Worm (Caenorhabditis elegans) whole organism, late embryonic: Measurements from ENCODE around the gene C46F11.6.

Experiments used
- C08G9.2 ChIP-seq: sonication (generic microtip); optimal IDR thresholded peaks from 2 replicates; lab custom pipeline; 2016; ENCODE audit warnings: mild to moderate bottlenecking, missing genetic modification characterization, moderate library complexity, missing compliant biosample characterization
- F13H6.1 ChIP-seq: sonication (generic microtip); optimal IDR thresholded peaks from 2 replicates; lab custom pipeline; 2016; ENCODE audit warnings: missing genetic modification characterization, missing compliant biosample characterization
- K02D7.2 ChIP-seq: sonication (generic microtip); optimal IDR thresholded peaks from 2 replicates; lab custom pipeline; 2017; ENCODE audit warnings: mild to moderate bottlenecking, missing genetic modification characterization, missing compliant biosample characterization
- K09A11.1 ChIP-seq: sonication (generic microtip); optimal IDR thresholded peaks from 2 replicates; lab custom pipeline; 2017; ENCODE audit warnings: antibody characterized with exemption, mild to moderate bottlenecking, missing genetic modification characterization, missing compliant biosample characterization; ENCODE audit not compliant: insufficient read depth
- T23F11.4 ChIP-seq: fragments of 200-800 bp; sonication (Bioruptor generic); optimal IDR thresholded peaks from 2 replicates; lab custom pipeline; 2018; ENCODE audit warnings: mild to moderate bottlenecking, missing genetic modification characterization, missing compliant biosample characterization
- Y22D7AL.16 ChIP-seq: sonication (generic microtip); optimal IDR thresholded peaks from 2 replicates; lab custom pipeline; 2016; ENCODE audit warnings: missing genetic modification characterization, missing compliant biosample characterization
- ceh-14 ChIP-seq: sonication (generic microtip); optimal IDR thresholded peaks from 2 replicates; lab custom pipeline; 2016; ENCODE audit warnings: missing genotype, missing genetic modification characterization, missing compliant biosample characterization
- ceh-18 ChIP-seq: sonication (generic microtip); optimal IDR thresholded peaks from 2 replicates; lab custom pipeline; 2016; ENCODE audit warnings: missing genetic modification characterization, missing compliant biosample characterization
- ceh-22 ChIP-seq: sonication (generic microtip); optimal IDR thresholded peaks from 2 replicates; lab custom pipeline; 2017; ENCODE audit warnings: missing biosample characterization, missing genetic modification characterization
- ceh-24 ChIP-seq: sonication (generic microtip); optimal IDR thresholded peaks from 2 replicates; lab custom pipeline; 2016; ENCODE audit warnings: mild to moderate bottlenecking, missing genetic modification characterization, missing compliant biosample characterization
- ceh-31 ChIP-seq: sonication (generic microtip); optimal IDR thresholded peaks from 2 replicates; lab custom pipeline; 2016; ENCODE audit warnings: missing genetic modification characterization, missing compliant biosample characterization
- ceh-34 ChIP-seq: sonication (generic microtip); optimal IDR thresholded peaks from 2 replicates; lab custom pipeline; 2016; ENCODE audit warnings: mild to moderate bottlenecking, missing genetic modification characterization, missing compliant biosample characterization
- ceh-45 ChIP-seq: fragments of 200-800 bp; sonication (Bioruptor generic); IDR thresholded peaks from 2 replicates; pipeline ENCODE4 v1.3.6; 2022; ENCODE audit warnings: missing genetic modification reagents, missing genetic modification characterization, missing compliant biosample characterization
- ceh-48 ChIP-seq: sonication (generic microtip); optimal IDR thresholded peaks from 2 replicates; lab custom pipeline; 2016; ENCODE audit warnings: missing genetic modification characterization, inconsistent platforms, missing compliant biosample characterization
- ceh-9 ChIP-seq: sonication (generic microtip); optimal IDR thresholded peaks from 2 replicates; lab custom pipeline; 2016; ENCODE audit warnings: mild to moderate bottlenecking, missing genetic modification characterization, inconsistent platforms, missing compliant biosample characterization
- che-1 ChIP-seq: sonication (generic microtip); optimal IDR thresholded peaks from 2 replicates; lab custom pipeline; 2016; ENCODE audit warnings: mild to moderate bottlenecking, missing genetic modification characterization, missing compliant biosample characterization
- dmd-4 ChIP-seq: sonication (generic microtip); optimal IDR thresholded peaks from 2 replicates; lab custom pipeline; 2016; ENCODE audit warnings: borderline replicate concordance, missing genetic modification characterization, missing compliant biosample characterization
- dve-1 ChIP-seq: sonication (generic microtip); optimal IDR thresholded peaks from 2 replicates; lab custom pipeline; 2017; ENCODE audit warnings: antibody characterized with exemption, mild to moderate bottlenecking, missing genetic modification characterization, missing compliant biosample characterization
- elt-2 ChIP-seq: sonication (generic microtip); optimal IDR thresholded peaks from 2 replicates; lab custom pipeline; 2016; ENCODE audit warnings: missing genetic modification reagents, missing genetic modification characterization, missing compliant biosample characterization
- elt-4 ChIP-seq: sonication (generic microtip); optimal IDR thresholded peaks from 2 replicates; lab custom pipeline; 2016; ENCODE audit warnings: missing genetic modification characterization, missing compliant biosample characterization
- ets-4 ChIP-seq: sonication (generic microtip); optimal IDR thresholded peaks from 2 replicates; lab custom pipeline; 2016; ENCODE audit warnings: missing genetic modification characterization, missing compliant biosample characterization
- fax-1 ChIP-seq: sonication (generic microtip); optimal IDR thresholded peaks from 2 replicates; lab custom pipeline; 2016; ENCODE audit warnings: missing genotype, missing genetic modification characterization, missing compliant biosample characterization
- fkh-6 ChIP-seq: sonication (generic microtip); optimal IDR thresholded peaks from 2 replicates; lab custom pipeline; 2016; ENCODE audit warnings: missing genetic modification characterization, missing compliant biosample characterization
- gmeb-2 ChIP-seq: sonication (generic microtip); optimal IDR thresholded peaks from 2 replicates; lab custom pipeline; 2016; ENCODE audit warnings: missing genetic modification characterization, inconsistent platforms, missing compliant biosample characterization
- hlh-13 ChIP-seq: fragments of 200-800 bp; sonication (Bioruptor generic); optimal IDR thresholded peaks from 2 replicates; lab custom pipeline; 2018; ENCODE audit warnings: mild to moderate bottlenecking, missing genetic modification characterization, missing compliant biosample characterization
- hlh-6 ChIP-seq: sonication (generic microtip); optimal IDR thresholded peaks from 2 replicates; lab custom pipeline; 2016; ENCODE audit warnings: missing genotype, missing genetic modification characterization, missing compliant biosample characterization
- hlh-8 ChIP-seq: sonication (generic microtip); optimal IDR thresholded peaks from 2 replicates; lab custom pipeline; 2016; ENCODE audit warnings: missing genotype, missing genetic modification characterization, missing compliant biosample characterization
- lim-6 ChIP-seq: sonication (generic microtip); optimal IDR thresholded peaks from 2 replicates; lab custom pipeline; 2016; ENCODE audit warnings: missing genetic modification characterization, missing compliant biosample characterization
- lin-11 ChIP-seq: fragments of 200-800 bp; sonication (Bioruptor generic); optimal IDR thresholded peaks from 2 replicates; lab custom pipeline; 2018; ENCODE audit warnings: mild to moderate bottlenecking, missing genetic modification characterization, missing compliant biosample characterization
- madf-2 ChIP-seq: sonication (generic microtip); optimal IDR thresholded peaks from 2 replicates; lab custom pipeline; 2017; ENCODE audit warnings: missing genetic modification characterization, missing compliant biosample characterization
- nfya-1 ChIP-seq: sonication (generic microtip); optimal IDR thresholded peaks from 2 replicates; lab custom pipeline; 2017; ENCODE audit warnings: missing genetic modification characterization, mild to moderate bottlenecking, missing compliant biosample characterization, antibody characterized with exemption, moderate library complexity
- pag-3 ChIP-seq: sonication (generic microtip); optimal IDR thresholded peaks from 2 replicates; lab custom pipeline; 2016; ENCODE audit warnings: missing compliant biosample characterization, missing genetic modification characterization, borderline replicate concordance
- pax-1 ChIP-seq: fragments of 150-350 bp; optimal IDR thresholded peaks from 2 replicates; lab custom pipeline; 2014; ENCODE audit warnings: missing biosample characterization, missing genetic modification characterization
- pha-4 ChIP-seq: fragments of 150-350 bp; optimal IDR thresholded peaks from 2 replicates; lab custom pipeline; 2018; ENCODE audit warnings: missing biosample characterization, missing genetic modification reagents, missing genetic modification characterization
- pros-1 ChIP-seq: fragments of 150-350 bp; optimal IDR thresholded peaks from 2 replicates; lab custom pipeline; 2014; ENCODE audit warnings: missing biosample characterization, missing genetic modification reagents, missing genetic modification characterization
- syd-9 ChIP-seq: sonication (generic microtip); optimal IDR thresholded peaks from 2 replicates; lab custom pipeline; 2016; ENCODE audit warnings: mild to moderate bottlenecking, missing genetic modification characterization, moderate library complexity, missing compliant biosample characterization
- tbx-2 ChIP-seq: sonication (generic microtip); optimal IDR thresholded peaks from 2 replicates; lab custom pipeline; 2016; ENCODE audit warnings: missing genetic modification characterization, missing compliant biosample characterization
- tbx-7 ChIP-seq: sonication (generic microtip); optimal IDR thresholded peaks from 2 replicates; lab custom pipeline; 2016; ENCODE audit warnings: missing genotype, missing genetic modification characterization, missing compliant biosample characterization
- ttx-3 ChIP-seq: sonication (generic microtip); optimal IDR thresholded peaks from 2 replicates; lab custom pipeline; 2016; ENCODE audit warnings: missing genetic modification reagents, missing genetic modification characterization, missing compliant biosample characterization
- unc-3 ChIP-seq, 2 experiments: fragments of 200-800 bp in 1 of 2; sonication (Bioruptor generic) in 1 of 2; sonication (generic microtip) in 1 of 2; conservative IDR thresholded peaks in 1 of 2; optimal IDR thresholded peaks in 1 of 2; 2 replicates each; pipeline versions ENCODE4 v1.3.6 to Lab custom; 2016 to 2022; ENCODE audit warnings: missing compliant biosample characterization in 2 of 2, missing genetic modification characterization in 2 of 2, missing genetic modification reagents in 1 of 2
- unc-42 ChIP-seq: sonication (generic microtip); optimal IDR thresholded peaks from 2 replicates; lab custom pipeline; 2016; ENCODE audit warnings: missing genotype, missing genetic modification characterization, missing compliant biosample characterization
- unc-55 ChIP-seq: sonication (generic microtip); optimal IDR thresholded peaks from 2 replicates; lab custom pipeline; 2017; ENCODE audit warnings: missing biosample characterization, missing genetic modification reagents, missing genetic modification characterization
- unc-86 ChIP-seq: sonication (generic microtip); optimal IDR thresholded peaks from 2 replicates; lab custom pipeline; 2016; ENCODE audit warnings: missing genetic modification characterization, missing compliant biosample characterization
- zip-5 ChIP-seq: sonication (generic microtip); optimal IDR thresholded peaks from 2 replicates; lab custom pipeline; 2016; ENCODE audit warnings: missing genetic modification characterization, missing compliant biosample characterization

Gene C46F11.6

DNA sequence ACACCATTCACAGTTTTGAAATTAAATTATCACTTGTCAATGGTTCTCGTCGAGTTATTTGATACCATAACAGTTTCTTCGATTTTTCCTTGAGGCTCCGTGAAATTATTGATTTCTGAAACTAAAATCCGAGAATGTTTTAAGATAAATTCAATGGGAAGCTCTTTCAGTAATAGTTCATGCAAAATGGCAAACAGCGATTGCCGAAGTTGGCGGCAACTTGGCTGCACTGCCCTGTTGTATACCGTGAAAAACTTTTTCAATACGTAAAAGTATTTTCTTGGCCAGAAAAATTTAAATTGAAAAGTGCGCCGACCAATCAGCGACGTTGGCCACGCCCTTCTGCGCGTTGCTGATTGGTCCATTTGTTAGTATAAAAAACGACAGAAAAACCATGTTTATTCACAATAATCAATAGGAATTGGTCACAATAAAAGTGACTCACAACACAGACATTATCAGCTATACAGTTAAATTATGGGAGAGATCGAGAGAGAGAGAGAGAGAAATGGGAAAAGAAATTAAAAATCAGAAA, 12.7 kb upstream of the C46F11.6 start:
- TF ChIP-seq syd-9 (tag; lab: Kevin White, UChicago) (no peak), unc-55 (no peak), nfya-1 (peak; percentile 89), madf-2 (tag; lab: Kevin White, UChicago) (no peak)

ce11 chrIII:3681351-3681938, 11.2 kb upstream of the C46F11.6 start:
- TF ChIP-seq ceh-22 (tag; lab: Kevin White, UChicago) (no peak), ceh-31 (tag; lab: Kevin White, UChicago) (peak; percentile 10)
- TF ChIP-seq, all 69 proteins: peak for 1

DNA sequence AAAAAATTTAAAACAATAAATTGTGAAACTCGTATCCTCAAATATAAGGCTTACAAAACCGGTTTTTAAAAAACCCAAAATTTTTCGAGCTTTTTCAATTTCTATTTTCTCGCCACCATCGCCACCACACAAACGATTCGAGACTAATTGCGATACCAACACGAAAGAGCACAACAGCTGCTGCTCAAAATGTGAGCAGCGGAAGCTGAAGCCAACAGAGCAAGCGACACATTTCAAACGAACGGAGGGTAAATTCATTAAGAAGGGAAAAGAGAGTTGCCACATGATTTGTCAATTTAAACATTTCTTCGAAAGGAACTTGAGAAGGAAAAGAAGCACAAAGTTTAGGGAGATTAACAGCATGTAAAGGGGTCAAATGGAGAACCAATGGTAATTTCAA, 8.8 kb upstream of the C46F11.6 start:
- TF ChIP-seq fax-1 (no peak), unc-55 (peak; percentile 0), unc-42 (tag; lab: Kevin White, UChicago) (peak; percentile 49), unc-86 (tag; lab: Kevin White, UChicago) (no peak), hlh-6 (tag; lab: Kevin White, UChicago) (no peak), che-1 (tag; lab: Kevin White, UChicago) (no peak), pag-3 (tag; lab: Kevin White, UChicago) (no peak), syd-9 (tag; lab: Kevin White, UChicago) (no peak), elt-2 (tag; lab: Kevin White, UChicago) (no peak)

DNA sequence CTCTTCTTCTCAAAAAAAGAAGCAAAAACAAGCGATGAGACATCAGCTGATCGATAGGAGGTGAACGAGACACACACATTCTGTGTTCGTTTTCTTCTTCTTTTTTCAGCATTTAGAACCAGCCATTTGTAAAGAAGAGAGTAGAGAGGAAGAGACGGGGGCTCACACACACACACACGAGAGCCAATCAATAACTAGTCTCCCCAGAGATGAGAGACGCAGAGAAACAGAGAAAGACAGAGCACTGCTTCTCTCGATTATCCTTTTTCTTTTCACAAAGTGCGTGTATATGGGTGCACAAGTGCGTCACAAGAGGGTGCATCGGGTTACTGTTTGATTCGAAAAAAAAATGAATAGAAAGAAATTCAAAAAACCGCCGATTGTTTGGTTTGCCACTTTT, 7.1 kb upstream of the C46F11.6 start:
- TF ChIP-seq ceh-34 (tag; lab: Kevin White, UChicago) (peak; percentile 64), hlh-13 (GFP tag; lab: Kevin White, UChicago) (no peak), ceh-45 (GFP tag; lab: Robert Waterston, UW) (no peak), elt-2 (tag; lab: Kevin White, UChicago) (no peak), hlh-6 (tag; lab: Kevin White, UChicago) (no peak), Y22D7AL.16 (tag; lab: Kevin White, UChicago) (no peak), ceh-14 (tag; lab: Kevin White, UChicago) (no peak), madf-2 (tag; lab: Kevin White, UChicago) (no peak), hlh-8 (tag; lab: Kevin White, UChicago) (no peak), unc-3 (GFP tag; conservative IDR thresholded peaks at IDR 0.05; lab: Robert Waterston, UW) (no peak), unc-3 (tag; optimal IDR thresholded peaks at IDR 0.05; lab: Kevin White, UChicago) (no peak), tbx-7 (tag; lab: Kevin White, UChicago) (no peak), lim-6 (no peak), pha-4 (tag; lab: Kevin White, UChicago) (no peak), dve-1 (tag; lab: Kevin White, UChicago) (no peak), T23F11.4 (GFP tag; lab: Kevin White, UChicago) (no peak), ceh-48 (tag; lab: Kevin White, UChicago) (peak; percentile 85), unc-55 (peak; percentile 61), ceh-18 (peak; percentile 8), dmd-4 (no peak), ttx-3 (tag; lab: Kevin White, UChicago) (no peak), ets-4 (no peak), unc-86 (tag; lab: Kevin White, UChicago) (no peak), K02D7.2 (tag; lab: Kevin White, UChicago) (no peak), fkh-6 (tag; lab: Kevin White, UChicago) (no peak), tbx-2 (peak; percentile 38), nfya-1 (peak; percentile 71), elt-4 (tag; lab: Kevin White, UChicago) (no peak), K09A11.1 (tag; lab: Kevin White, UChicago) (no peak), pax-1 (tag; lab: Kevin White, UChicago) (peak; percentile 48), pag-3 (tag; lab: Kevin White, UChicago) (no peak), lin-11 (tag; lab: Kevin White, UChicago) (no peak), pros-1 (tag; lab: Kevin White, UChicago) (no peak), F13H6.1 (tag; lab: Kevin White, UChicago) (no peak), ceh-24 (tag; lab: Kevin White, UChicago) (no peak), zip-5 (no peak), gmeb-2 (tag; lab: Kevin White, UChicago) (no peak), C08G9.2 (tag; lab: Kevin White, UChicago) (no peak), ceh-9 (no peak)
